Fruit fly (Drosophila melanogaster) whole organism, embryonic: ENCODE data around the gene ninaC.
A peak's percentile ranks its signal among the peaks of the same experiment; 100 is the strongest.

Experiments used
- Adf1 ChIP-seq: fragments of 200-800 bp; sonication (Bioruptor generic); IDR thresholded peaks from 2 replicates; pipeline ENCODE4 v1.3.6; 2022; ENCODE audit warnings: missing biosample characterization, missing genetic modification characterization
- Aef1 ChIP-seq: fragments of 200-800 bp; sonication (Bioruptor generic); IDR thresholded peaks from 3 replicates; pipeline ENCODE4 v1.3.6; 2022; ENCODE audit warnings: missing biosample characterization, missing genetic modification characterization
- Bteb2 ChIP-seq: fragments of 200-800 bp; sonication (Bioruptor generic); optimal IDR thresholded peaks from 2 replicates; lab custom pipeline; 2016; ENCODE audit warnings: missing biosample characterization, missing genetic modification characterization
- CG12391 ChIP-seq: fragments of 200-800 bp; sonication (Bioruptor generic); optimal IDR thresholded peaks from 3 replicates; lab custom pipeline; 2018; ENCODE audit warnings: missing biosample characterization, mild to moderate bottlenecking, missing genetic modification characterization, moderate library complexity
- CG17361 ChIP-seq: fragments of 200-800 bp; sonication (Bioruptor generic); IDR thresholded peaks from 3 replicates; pipeline ENCODE4 v1.3.6; 2022; ENCODE audit warnings: missing biosample characterization, missing genetic modification characterization
- CG3281 ChIP-seq: fragments of 200-800 bp; sonication (Bioruptor generic); optimal IDR thresholded peaks from 3 replicates; lab custom pipeline; 2017; ENCODE audit warnings: missing biosample characterization, mild to moderate bottlenecking, missing genetic modification characterization
- CG34376 ChIP-seq: fragments of 200-800 bp; sonication (Bioruptor generic); optimal IDR thresholded peaks from 2 replicates; lab custom pipeline; 2018; ENCODE audit warnings: missing biosample characterization, mild to moderate bottlenecking, missing genetic modification characterization
- CG42726 ChIP-seq: fragments of 200-800 bp; sonication (Bioruptor generic); IDR thresholded peaks from 2 replicates; pipeline ENCODE4 v1.3.6; 2022; ENCODE audit warnings: missing biosample characterization, missing genetic modification characterization; ENCODE audit not compliant: partially characterized antibody
- CG4404 ChIP-seq: fragments of 200-800 bp; sonication (Bioruptor generic); IDR thresholded peaks from 2 replicates; pipeline ENCODE4 v1.3.6; 2022; ENCODE audit warnings: missing biosample characterization, missing genetic modification characterization
- CG4707 ChIP-seq: fragments of 200-800 bp; sonication (Bioruptor generic); optimal IDR thresholded peaks from 2 replicates; lab custom pipeline; 2018; ENCODE audit warnings: missing biosample characterization, mild to moderate bottlenecking, missing genetic modification characterization, moderate library complexity
- CG4820 ChIP-seq: fragments of 200-800 bp; sonication (Bioruptor generic); optimal IDR thresholded peaks from 3 replicates; lab custom pipeline; 2016; ENCODE audit warnings: missing biosample characterization, missing genetic modification characterization
- CG8924 ChIP-seq: fragments of 200-800 bp; optimal IDR thresholded peaks from 3 replicates; lab custom pipeline; 2019; ENCODE audit warnings: missing biosample characterization, mild to moderate bottlenecking, missing genetic modification characterization, moderate library complexity
- CG9876 ChIP-seq: fragments of 200-800 bp; sonication (Bioruptor generic); optimal IDR thresholded peaks from 2 replicates; lab custom pipeline; 2016; ENCODE audit warnings: missing biosample characterization, missing genetic modification characterization
- Deaf1 ChIP-seq: fragments of 200-800 bp; optimal IDR thresholded peaks from 3 replicates; lab custom pipeline; 2019; ENCODE audit warnings: missing biosample characterization, mild to moderate bottlenecking, missing genetic modification characterization, moderate library complexity
- Dp ChIP-seq: fragments of 200-800 bp; sonication (Bioruptor generic); optimal IDR thresholded peaks from 2 replicates; lab custom pipeline; 2018; ENCODE audit warnings: missing biosample characterization, mild to moderate bottlenecking, missing genetic modification characterization, moderate library complexity
- ERR ChIP-seq: fragments of 200-800 bp; sonication (Bioruptor generic); optimal IDR thresholded peaks from 2 replicates; lab custom pipeline; 2016; ENCODE audit warnings: missing biosample characterization, missing genetic modification characterization
- GATAe ChIP-seq: fragments of 200-800 bp; sonication (Bioruptor generic); conservative IDR thresholded peaks from 2 replicates; pipeline ENCODE4 v1.3.6; 2022; ENCODE audit warnings: missing biosample characterization, missing genetic modification characterization
- Hr39 ChIP-seq: fragments of >200 bp; optimal IDR thresholded peaks from 2 replicates; lab custom pipeline; 2017
- Hr78 ChIP-seq, 2 experiments: fragments of 200-800 bp in 1 of 2; fragments of >200 bp in 1 of 2; sonication (Bioruptor generic) in 1 of 2; optimal IDR thresholded peaks; 2 replicates each; lab custom pipeline; 2017 to 2019; ENCODE audit warnings: missing biosample characterization in 2 of 2, missing genetic modification characterization in 2 of 2, mild to moderate bottlenecking in 1 of 2, moderate library complexity in 1 of 2
- Med ChIP-seq: fragments of 200-800 bp; sonication (Bioruptor generic); peaks from one replicate; lab custom pipeline; 2016; ENCODE audit warnings: missing biosample characterization, missing genetic modification characterization, mild to moderate bottlenecking, inconsistent platforms, moderate library complexity
- Pdp1 ChIP-seq, 2 experiments: fragments of 200-800 bp; sonication (Bioruptor generic); optimal IDR thresholded peaks; 3 replicates each; lab custom pipeline; 2016; ENCODE audit warnings: missing biosample characterization in 2 of 2, missing genetic modification characterization in 2 of 2, mild to moderate bottlenecking in 1 of 2, moderate library complexity in 1 of 2
- chinmo ChIP-seq: fragments of 200-800 bp; sonication (Bioruptor generic); IDR thresholded peaks from 4 replicates; pipeline ENCODE4 v1.3.6; 2022; ENCODE audit warnings: missing biosample characterization, missing genetic modification characterization; ENCODE audit not compliant: partially characterized antibody
- chn ChIP-seq: fragments of 200-800 bp; sonication (Bioruptor generic); optimal IDR thresholded peaks from 2 replicates; lab custom pipeline; 2016; ENCODE audit warnings: missing biosample characterization, missing genetic modification characterization
- eve ChIP-seq, 2 experiments: fragments of >200 bp; optimal IDR thresholded peaks; 2 replicates each; lab custom pipeline; 2017; ENCODE audit warnings: missing biosample characterization in 2 of 2, missing genetic modification characterization in 2 of 2
- grn ChIP-seq: fragments of 200-800 bp; sonication (Bioruptor generic); optimal IDR thresholded peaks from 3 replicates; lab custom pipeline; 2017; ENCODE audit warnings: missing biosample characterization, missing genetic modification characterization
- lbe ChIP-seq: fragments of 200-800 bp; sonication (Bioruptor generic); optimal IDR thresholded peaks from 2 replicates; lab custom pipeline; 2016; ENCODE audit warnings: missing biosample characterization, mild to moderate bottlenecking, missing genetic modification characterization
- phol ChIP-seq: fragments of 200-800 bp; sonication (Bioruptor generic); optimal IDR thresholded peaks from 3 replicates; lab custom pipeline; 2018; ENCODE audit warnings: missing biosample characterization, mild to moderate bottlenecking, missing genetic modification characterization, moderate library complexity
- sens ChIP-seq: fragments of 200-800 bp; sonication (Bioruptor generic); peaks from one replicate; lab custom pipeline; 2016; ENCODE audit warnings: missing biosample characterization, missing genetic modification characterization
- sima ChIP-seq: fragments of 200-800 bp; sonication (Bioruptor generic); optimal IDR thresholded peaks from 2 replicates; lab custom pipeline; 2016; ENCODE audit warnings: missing biosample characterization, missing genetic modification characterization
- sob ChIP-seq: fragments of 200-800 bp; sonication (Bioruptor generic); IDR thresholded peaks from 2 replicates; pipeline ENCODE4 v1.3.6; 2022; ENCODE audit warnings: missing biosample characterization, missing genetic modification characterization
- sqz ChIP-seq: fragments of 200-800 bp; sonication (Bioruptor generic); optimal IDR thresholded peaks from 3 replicates; lab custom pipeline; 2018; ENCODE audit warnings: missing biosample characterization, mild to moderate bottlenecking, missing genetic modification characterization
- sug ChIP-seq: fragments of 200-800 bp; optimal IDR thresholded peaks from 2 replicates; lab custom pipeline; 2019; ENCODE audit warnings: missing biosample characterization, mild to moderate bottlenecking, missing genetic modification characterization, moderate library complexity

Gene ninaC

dm6 chr2L:7427067-7427785 is 49.7 kb downstream of the ninaC start (continued):
- no peak for TF ChIP-seq sqz (GFP tag; lab: Kevin White, UChicago)
- TF ChIP-seq ERR (GFP tag; lab: Kevin White, UChicago): peak; percentile 63
- TF ChIP-seq CG9876 (GFP tag; lab: Kevin White, UChicago): no peak
- TF ChIP-seq, all 482 proteins: peak for 43

dm6 chr2L:7427786-7428137 is 50.3 kb downstream of the ninaC start:
- TF ChIP-seq sob (GFP tag; lab: Robert Waterston, UW) (no peak), sens (GFP tag; lab: Kevin White, UChicago) (peak; percentile 77), eve (GFP tag; optimal IDR thresholded peaks at IDR 0.05; lab: Kevin White, UChicago) (peak in 1 of 2 experiments; percentile 57)

dm6 chr2L:7430313-7430712 is 52.8 kb downstream of the ninaC start:
- TF ChIP-seq sens (GFP tag; lab: Kevin White, UChicago): peak; percentile 54
- TF ChIP-seq Aef1: no peak
- TF ChIP-seq Pdp1 (GFP tag; optimal IDR thresholded peaks at IDR 0.05; lab: Kevin White, UChicago): peak in 1 of 2 experiments; percentile 83
- TF ChIP-seq CG42726 (GFP tag; lab: Robert Waterston, UW): no peak
- TF ChIP-seq CG4707 (GFP tag; lab: Kevin White, UChicago): no peak

dm6 chr2L:7431861-7432601 is 54.5 kb downstream of the ninaC start:
- TF ChIP-seq Med (GFP tag; lab: Kevin White, UChicago) (peak; percentile 1), Pdp1 (GFP tag; optimal IDR thresholded peaks at IDR 0.05; lab: Kevin White, UChicago) (peak in 1 of 2 experiments; percentile 90), CG8924 (no peak), phol (tag; lab: Kevin White, UChicago) (no peak), eve (GFP tag; optimal IDR thresholded peaks at IDR 0.05; lab: Kevin White, UChicago) (peak in 1 of 2 experiments; percentile 23), chn (no peak), Hr78 (GFP tag; optimal IDR thresholded peaks at IDR 0.05; lab: Kevin White, UChicago) (peak in 1 of 2 experiments; percentile 76), sima (GFP tag; lab: Kevin White, UChicago) (no peak), CG34376 (peak; percentile 56), grn (peak; percentile 30), CG4404 (GFP tag; lab: Robert Waterston, UW) (no peak), Hr39 (lab: Kevin White, UChicago) (no peak), CG17361 (GFP tag; lab: Robert Waterston, UW) (no peak), chinmo (GFP tag; lab: Robert Waterston, UW) (0 out of 4 replicates have a peak, but pooled peaks have one; percentile 52), Dp (GFP tag; lab: Kevin White, UChicago) (no peak), sens (GFP tag; lab: Kevin White, UChicago) (peak; percentile 71), sug (tag; lab: Kevin White, UChicago) (peak; percentile 32)

dm6 chr2L:7433337-7433956 is 55.9 kb downstream of the ninaC start, which contains the start of gene CG5958:
Gene CG5958 (minus strand): TSS chr2L:7433516.
- TF ChIP-seq GATAe (GFP tag; lab: Robert Waterston, UW) (peak; percentile 11; the same call in 1 of the 2 replicates), CG3281 (GFP tag; lab: Kevin White, UChicago) (no peak), Deaf1 (tag; lab: Kevin White, UChicago) (peak; percentile 75), CG12391 (tag; lab: Kevin White, UChicago) (no peak), sug (tag; lab: Kevin White, UChicago) (peak; percentile 8), CG4820 (GFP tag; lab: Kevin White, UChicago) (peak; percentile 21), lbe (GFP tag; lab: Kevin White, UChicago) (peak; percentile 21), Hr78 (GFP tag; optimal IDR thresholded peaks at IDR 0.05; lab: Kevin White, UChicago) (peak in 1 of 2 experiments; percentile 91), Bteb2 (GFP tag; lab: Kevin White, UChicago) (no peak), Pdp1 (GFP tag; optimal IDR thresholded peaks at IDR 0.05; lab: Kevin White, UChicago) (peak in 1 of 2 experiments; percentile 33), Adf1 (GFP tag; lab: Robert Waterston, UW) (peak; percentile 86), CG34376 (peak; percentile 32)
